Worm (Caenorhabditis elegans) whole organism, L2 larva: ENCODE results near the gene mltn-3.

Experiments
- ama-1 ChIP-seq: fragments of 150-350 bp; optimal IDR thresholded peaks from 2 replicates; lab custom pipeline; 2018; ENCODE audit warnings: inconsistent platforms
- dmd-4 ChIP-seq: sonication (generic microtip); optimal IDR thresholded peaks from 2 replicates; lab custom pipeline; 2017; ENCODE audit warnings: missing biosample characterization, missing genetic modification characterization
- elt-3 ChIP-seq: sonication (generic microtip); optimal IDR thresholded peaks from 2 replicates; lab custom pipeline; 2017; ENCODE audit warnings: missing biosample characterization, missing genetic modification characterization
- gmeb-1 ChIP-seq: fragments of 150-350 bp; optimal IDR thresholded peaks from 2 replicates; lab custom pipeline; 2014; ENCODE audit warnings: missing biosample characterization, missing genetic modification characterization
- nhr-11 ChIP-seq: fragments of 150-350 bp; optimal IDR thresholded peaks from 2 replicates; lab custom pipeline; 2014; ENCODE audit warnings: missing biosample characterization, missing genetic modification characterization

DNA sequence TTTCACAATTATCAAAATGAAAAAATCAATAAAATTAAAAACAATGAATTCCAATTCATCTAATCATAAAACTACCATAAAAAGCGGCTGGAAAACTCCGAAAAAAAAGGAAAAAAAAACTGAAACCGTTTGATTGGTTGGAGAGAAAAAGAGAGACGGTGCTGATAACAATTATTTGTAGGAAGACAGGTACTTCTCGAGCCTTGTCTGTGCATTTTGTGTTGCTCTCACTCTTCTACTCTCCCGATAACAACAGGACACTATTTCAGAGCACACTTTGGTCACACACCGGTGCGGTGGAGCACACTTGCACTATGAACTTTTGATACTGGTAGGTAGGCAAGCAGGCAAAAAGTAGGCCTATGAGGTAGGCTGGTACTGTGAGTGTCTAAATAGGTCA lies 40.4 kb downstream of the mltn-3 start:
- no peak for TF ChIP-seq nhr-11 (tag; lab: Kevin White, UChicago)
- no peak for TF ChIP-seq ama-1
- peak; percentile 38 for TF ChIP-seq gmeb-1
- no peak for TF ChIP-seq dmd-4 (tag; lab: Kevin White, UChicago)
- no peak for TF ChIP-seq elt-3 (tag; lab: Kevin White, UChicago)
